Worm (Caenorhabditis elegans) whole organism, early embryonic: ENCODE measurements around the gene F53H8.3.

Experiments used
- B0310.2 ChIP-seq: sonication (generic microtip); optimal IDR thresholded peaks from 2 replicates; lab custom pipeline; 2016; ENCODE audit warnings: mild to moderate bottlenecking, missing genetic modification characterization, missing compliant biosample characterization
- F13C5.2 ChIP-seq: sonication (generic microtip); optimal IDR thresholded peaks from 2 replicates; lab custom pipeline; 2017; ENCODE audit warnings: mild to moderate bottlenecking, missing genetic modification characterization, inconsistent platforms, missing compliant biosample characterization
- aly-1 ChIP-seq: sonication (generic microtip); optimal IDR thresholded peaks from 2 replicates; lab custom pipeline; 2016; ENCODE audit warnings: missing genetic modification characterization, missing compliant biosample characterization
- ama-1 ChIP-seq: fragments of 150-350 bp; optimal IDR thresholded peaks from 2 replicates; lab custom pipeline; 2014
- ceh-13 ChIP-seq: fragments of 200-800 bp; sonication (Bioruptor generic); optimal IDR thresholded peaks from 2 replicates; lab custom pipeline; 2018; ENCODE audit warnings: mild to moderate bottlenecking, missing genetic modification characterization, missing compliant biosample characterization
- ceh-36 ChIP-seq: sonication (generic microtip); optimal IDR thresholded peaks from 2 replicates; lab custom pipeline; 2016; ENCODE audit warnings: missing genetic modification characterization, inconsistent platforms, missing compliant biosample characterization
- ets-7 ChIP-seq: sonication (generic microtip); optimal IDR thresholded peaks from 2 replicates; lab custom pipeline; 2016; ENCODE audit warnings: missing genotype, missing genetic modification characterization, missing compliant biosample characterization
- flt-1 ChIP-seq: fragments of 200-800 bp; sonication (Bioruptor generic); IDR thresholded peaks from 2 replicates; pipeline ENCODE4 v1.3.6; 2022; ENCODE audit warnings: missing genetic modification characterization, missing compliant biosample characterization
- hmbx-1 ChIP-seq: sonication (generic microtip); optimal IDR thresholded peaks from 2 replicates; lab custom pipeline; 2016; ENCODE audit warnings: mild to moderate bottlenecking, missing genetic modification characterization, missing compliant biosample characterization
- hmg-4 ChIP-seq: fragments of 200-800 bp; sonication (Bioruptor generic); optimal IDR thresholded peaks from 2 replicates; lab custom pipeline; 2018; ENCODE audit warnings: mild to moderate bottlenecking, missing genetic modification characterization, missing compliant biosample characterization
- hnd-1 ChIP-seq: sonication (generic microtip); optimal IDR thresholded peaks from 2 replicates; lab custom pipeline; 2016; ENCODE audit warnings: missing genetic modification characterization, missing compliant biosample characterization
- pes-1 ChIP-seq: fragments of 200-800 bp; sonication (Bioruptor generic); IDR thresholded peaks from 2 replicates; pipeline ENCODE4 v1.3.6; 2022; ENCODE audit warnings: missing genetic modification reagents, missing genetic modification characterization, missing compliant biosample characterization
- scrt-1 ChIP-seq: fragments of 200-800 bp; sonication (Bioruptor generic); IDR thresholded peaks from 2 replicates; pipeline ENCODE4 v1.3.6; 2022; ENCODE audit warnings: missing genetic modification characterization, missing compliant biosample characterization
- sea-1 ChIP-seq: fragments of 200-800 bp; sonication (Bioruptor generic); conservative IDR thresholded peaks from 2 replicates; pipeline ENCODE4 v1.3.6; 2022; ENCODE audit warnings: missing genetic modification characterization, missing compliant biosample characterization
- tbx-11 ChIP-seq: fragments of 200-800 bp; sonication (Bioruptor generic); IDR thresholded peaks from 2 replicates; pipeline ENCODE4 v1.3.6; 2022; ENCODE audit warnings: missing genetic modification characterization, missing compliant biosample characterization
- tbx-37 ChIP-seq: fragments of 200-800 bp; sonication (Bioruptor generic); conservative IDR thresholded peaks from 2 replicates; pipeline ENCODE4 v1.3.6; 2022; ENCODE audit warnings: missing genetic modification reagents, missing genetic modification characterization, missing compliant biosample characterization
- tra-4 ChIP-seq: sonication (generic microtip); optimal IDR thresholded peaks from 2 replicates; lab custom pipeline; 2017; ENCODE audit warnings: missing genetic modification characterization, missing compliant biosample characterization

F53H8.3 gene

ce11 chrX:938269-938883 lies at the start of gene F53H8.3:
Gene F53H8.3, plus strand, starts transcription at chrX:938543.
- TF ChIP-seq ceh-36 (tag; lab: Kevin White, UChicago) (no peak), scrt-1 (GFP tag; lab: Robert Waterston, UW) (no peak), ceh-13 (GFP tag; lab: Kevin White, UChicago) (no peak), tbx-37 (GFP tag; lab: Robert Waterston, UW) (no peak), ets-7 (tag; lab: Kevin White, UChicago) (no peak), B0310.2 (tag; lab: Kevin White, UChicago) (no peak), hnd-1 (no peak), flt-1 (GFP tag; lab: Robert Waterston, UW) (no peak)

DNA sequence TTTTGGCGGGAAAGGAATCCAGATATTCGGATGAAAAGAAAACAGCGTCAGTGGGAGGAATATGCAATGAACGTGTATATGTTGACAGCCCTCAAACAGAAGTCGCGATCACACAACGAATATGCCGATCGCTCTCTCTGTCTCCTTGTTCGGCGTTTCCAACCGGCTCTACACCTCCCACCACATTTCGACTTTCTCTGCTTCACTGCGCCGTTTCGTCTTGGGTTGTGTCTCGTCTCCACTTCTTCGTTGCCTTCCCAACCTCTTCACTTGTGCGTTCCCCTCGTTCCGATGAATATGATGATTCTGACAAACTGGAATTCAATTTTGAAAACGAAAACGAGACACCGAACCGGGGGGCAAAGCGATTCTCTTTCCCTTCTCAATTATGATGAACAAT lies 40.4 kb upstream of the F53H8.3 start, which contains the start of gene mab-7:
Gene mab-7, minus strand, starts transcription at position 101 of the 400 bp plus-strand sequence.
- TF ChIP-seq aly-1 (tag; lab: Kevin White, UChicago) (no peak), ceh-13 (GFP tag; lab: Kevin White, UChicago) (no peak), sea-1 (no peak), tbx-37 (GFP tag; lab: Robert Waterston, UW) (no peak), ets-7 (tag; lab: Kevin White, UChicago) (no peak), scrt-1 (GFP tag; lab: Robert Waterston, UW) (no peak), B0310.2 (tag; lab: Kevin White, UChicago) (no peak), ama-1 (lab: Kevin White, UChicago) (no peak), F13C5.2 (no peak), tra-4 (tag; lab: Kevin White, UChicago) (no peak), hmg-4 (no peak), ceh-36 (tag; lab: Kevin White, UChicago) (no peak), flt-1 (GFP tag; lab: Robert Waterston, UW) (no peak), tbx-11 (GFP tag; lab: Robert Waterston, UW) (no peak), hnd-1 (no peak), hmbx-1 (tag; lab: Kevin White, UChicago) (no peak), pes-1 (GFP tag; lab: Robert Waterston, UW) (no peak)

DNA sequence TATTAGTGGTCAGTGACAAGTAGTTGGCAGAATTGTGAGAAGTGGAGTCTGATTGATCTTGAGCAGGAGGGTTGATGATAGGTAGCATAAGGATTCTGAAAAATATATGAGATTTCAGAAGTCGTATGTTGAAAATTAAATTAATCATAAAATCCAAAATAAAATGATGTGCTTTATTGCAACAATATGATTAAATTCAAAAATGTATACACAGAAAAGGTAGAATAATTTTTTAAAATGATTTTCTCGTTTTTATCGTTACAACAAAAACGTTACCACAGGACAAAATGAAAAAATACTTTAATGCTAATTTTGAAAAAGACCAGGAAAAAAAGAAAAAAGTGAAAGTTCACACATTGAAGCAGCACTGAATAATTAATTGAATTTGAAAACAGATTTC lies 35.8 kb upstream of the F53H8.3 start, which contains the start of gene ZC13.10:
Gene ZC13.10, minus strand, starts transcription at position 101 of the 400 bp plus-strand sequence.
- no peak for TF ChIP-seq aly-1 (tag; lab: Kevin White, UChicago)
- TF ChIP-seq tbx-37 (GFP tag; lab: Robert Waterston, UW) = no peak
- TF ChIP-seq flt-1 (GFP tag; lab: Robert Waterston, UW) = no peak
- TF ChIP-seq ceh-36 (tag; lab: Kevin White, UChicago) = no peak
- no peak for TF ChIP-seq ama-1 (lab: Kevin White, UChicago)
- TF ChIP-seq hmbx-1 (tag; lab: Kevin White, UChicago) = no peak
- TF ChIP-seq B0310.2 (tag; lab: Kevin White, UChicago) = no peak
- TF ChIP-seq hnd-1 = no peak
- TF ChIP-seq pes-1 (GFP tag; lab: Robert Waterston, UW) = no peak
- no peak for TF ChIP-seq sea-1
- no peak for TF ChIP-seq tra-4 (tag; lab: Kevin White, UChicago)
- no peak for TF ChIP-seq ceh-13 (GFP tag; lab: Kevin White, UChicago)
- TF ChIP-seq scrt-1 (GFP tag; lab: Robert Waterston, UW) = no peak
- TF ChIP-seq hmg-4 = no peak
- TF ChIP-seq ets-7 (tag; lab: Kevin White, UChicago) = no peak
- no peak for TF ChIP-seq tbx-11 (GFP tag; lab: Robert Waterston, UW)
- no peak for TF ChIP-seq F13C5.2

ce11 chrX:910337-910736 lies 28.0 kb upstream of the F53H8.3 start:
- TF ChIP-seq flt-1 (GFP tag; lab: Robert Waterston, UW) (no peak), F13C5.2 (no peak), aly-1 (tag; lab: Kevin White, UChicago) (no peak), ceh-36 (tag; lab: Kevin White, UChicago) (no peak), tbx-11 (GFP tag; lab: Robert Waterston, UW) (no peak), pes-1 (GFP tag; lab: Robert Waterston, UW) (no peak), ets-7 (tag; lab: Kevin White, UChicago) (no peak), hmbx-1 (tag; lab: Kevin White, UChicago) (no peak), B0310.2 (tag; lab: Kevin White, UChicago) (no peak), tra-4 (tag; lab: Kevin White, UChicago) (no peak), scrt-1 (GFP tag; lab: Robert Waterston, UW) (no peak), hmg-4 (no peak), ceh-13 (GFP tag; lab: Kevin White, UChicago) (no peak)

- TF ChIP-seq aly-1 (tag; lab: Kevin White, UChicago) (no peak), F13C5.2 (no peak), tbx-37 (GFP tag; lab: Robert Waterston, UW) (no peak), hnd-1 (no peak), ceh-13 (GFP tag; lab: Kevin White, UChicago) (no peak), scrt-1 (GFP tag; lab: Robert Waterston, UW) (no peak), flt-1 (GFP tag; lab: Robert Waterston, UW) (no peak), ets-7 (tag; lab: Kevin White, UChicago) (no peak), tbx-11 (GFP tag; lab: Robert Waterston, UW) (no peak), pes-1 (GFP tag; lab: Robert Waterston, UW) (no peak), ama-1 (lab: Kevin White, UChicago) (no peak), sea-1 (no peak), hmg-4 (no peak), hmbx-1 (tag; lab: Kevin White, UChicago) (no peak), ceh-36 (tag; lab: Kevin White, UChicago) (no peak), tra-4 (tag; lab: Kevin White, UChicago) (no peak), B0310.2 (tag; lab: Kevin White, UChicago) (no peak)
These were observed 25.8 kb upstream of the F53H8.3 start for ce11 chrX:912564-912963.

DNA sequence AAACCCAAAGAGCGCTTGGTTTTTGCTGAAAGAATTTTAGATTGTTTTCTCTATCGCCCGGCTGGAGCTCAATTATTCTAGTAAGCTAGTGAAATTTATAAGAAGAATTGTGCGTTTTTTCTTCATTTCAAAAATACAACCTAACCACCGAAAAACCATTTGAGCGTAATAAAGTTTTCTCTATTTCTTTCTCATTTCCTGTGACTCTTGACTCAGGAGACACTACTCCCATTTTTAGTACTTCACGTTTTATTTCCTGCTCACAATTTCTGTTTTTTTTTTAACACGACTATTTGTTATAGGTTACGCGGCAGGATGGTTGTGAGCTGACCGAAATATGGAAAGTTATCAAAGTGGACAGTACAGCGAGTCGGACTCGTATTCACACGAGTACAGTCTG lies 25.4 kb upstream of the F53H8.3 start, which contains the start of gene F35H12.6:
Gene F35H12.6, plus strand, starts transcription at position 301 of the 400 bp plus-strand sequence.
- TF ChIP-seq pes-1 (GFP tag; lab: Robert Waterston, UW) (no peak), ama-1 (lab: Kevin White, UChicago) (no peak), hmbx-1 (tag; lab: Kevin White, UChicago) (no peak), flt-1 (GFP tag; lab: Robert Waterston, UW) (no peak)
